Worm (Caenorhabditis elegans): ENCODE measurements around the gene M110.9.

The M110.9 gene

ce11 chrII:8225914-8226313 lies 5.2 kb upstream of the M110.9 start:
- no peak for TF ChIP-seq pha-4 (tag; optimal IDR thresholded peaks at IDR 0.05)
- TF ChIP-seq odd-2 (tag; optimal IDR thresholded peaks at IDR 0.05): no peak
- TF ChIP-seq tbx-7 (tag; optimal IDR thresholded peaks at IDR 0.05): no peak
- no peak for TF ChIP-seq fax-1 (tag; optimal IDR thresholded peaks at IDR 0.05)
- TF ChIP-seq ceh-30 (tag; optimal IDR thresholded peaks at IDR 0.05): no peak
- TF ChIP-seq ttx-3 (tag; optimal IDR thresholded peaks at IDR 0.05): no peak
- TF ChIP-seq zip-5 (tag; optimal IDR thresholded peaks at IDR 0.05): no peak
- no peak for TF ChIP-seq pqm-1 (tag; optimal IDR thresholded peaks at IDR 0.05)
- TF ChIP-seq pag-3 (tag; optimal IDR thresholded peaks at IDR 0.05; ENCODE audit: borderline replicate concordance): no peak
- no peak for TF ChIP-seq nhr-232 (tag; optimal IDR thresholded peaks at IDR 0.05)
- no peak for TF ChIP-seq ceh-14 (tag; optimal IDR thresholded peaks at IDR 0.05)
- no peak for TF ChIP-seq che-1 (tag; optimal IDR thresholded peaks at IDR 0.05)
- TF ChIP-seq hlh-15 (tag; optimal IDR thresholded peaks at IDR 0.05): no peak
- TF ChIP-seq pax-1 (tag; optimal IDR thresholded peaks at IDR 0.05): no peak
- no peak for TF ChIP-seq sdc-2 (tag; optimal IDR thresholded peaks at IDR 0.05)
- no peak for TF ChIP-seq pat-9 (tag; optimal IDR thresholded peaks at IDR 0.05)
- TF ChIP-seq ceh-24 (tag; optimal IDR thresholded peaks at IDR 0.05): no peak
- TF ChIP-seq pha-2 (tag; optimal IDR thresholded peaks at IDR 0.05): no peak
- TF ChIP-seq fkh-6 (tag; optimal IDR thresholded peaks at IDR 0.05): no peak
- no peak for TF ChIP-seq sox-4 (tag; optimal IDR thresholded peaks at IDR 0.05)

DNA sequence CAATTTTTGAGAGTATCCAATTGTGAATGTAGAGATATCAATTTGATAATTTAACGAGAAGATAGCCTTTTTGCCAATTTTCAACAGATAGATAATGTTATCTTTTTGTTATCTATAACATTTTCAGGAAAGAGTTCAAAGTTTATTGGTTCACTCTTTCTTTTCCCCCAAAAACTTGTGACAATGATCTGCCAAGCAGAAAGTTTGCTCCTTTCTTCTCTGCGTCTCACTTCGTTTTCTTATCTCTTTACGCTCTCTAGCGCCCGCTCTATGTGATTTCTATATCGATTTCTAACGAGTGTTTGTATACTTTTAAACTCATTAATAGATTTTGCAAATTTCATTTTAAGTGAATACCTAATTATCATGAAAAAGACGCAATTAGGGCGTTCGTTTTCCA lies 4.6 kb upstream of the M110.9 start:
- TF ChIP-seq ceh-24 (tag; optimal IDR thresholded peaks at IDR 0.05): no peak
- no peak for TF ChIP-seq ama-1 (optimal IDR thresholded peaks at IDR 0.05)
- TF ChIP-seq elt-2 (tag; optimal IDR thresholded peaks at IDR 0.05): peak; percentile 83
- no peak for TF ChIP-seq ceh-9 (tag; optimal IDR thresholded peaks at IDR 0.05)

DNA sequence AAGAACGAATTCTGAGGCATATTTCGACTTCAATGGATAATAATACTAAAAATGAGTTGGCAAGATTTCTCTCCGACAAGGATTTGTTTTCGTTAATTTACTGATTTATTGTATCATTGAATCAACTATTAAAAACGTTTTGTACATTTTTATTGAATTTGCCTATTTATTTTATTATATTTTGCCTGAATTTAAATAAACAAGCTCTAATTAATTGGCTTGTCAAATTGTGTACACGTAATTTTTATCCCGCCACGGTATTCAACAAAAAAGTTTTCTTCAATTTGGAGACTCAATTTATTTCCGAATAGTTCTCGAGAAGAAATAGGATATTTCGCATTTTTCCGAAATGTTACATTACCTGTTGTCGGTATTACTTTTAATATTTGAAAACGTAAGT lies 1.4 kb downstream of the M110.9 start, which contains the start of gene M110.7:
TSS of gene M110.7 (plus strand) at position 301 of the 400 bp plus-strand sequence.
- TF ChIP-seq ceh-34 (tag; optimal IDR thresholded peaks at IDR 0.05) (no peak), unc-3 (GFP tag; conservative IDR thresholded peaks at IDR 0.05) (no peak), unc-3 (tag; optimal IDR thresholded peaks at IDR 0.05) (no peak), mec-3 (tag; optimal IDR thresholded peaks at IDR 0.05; ENCODE audit: borderline replicate concordance) (no peak), ceh-30 (tag; optimal IDR thresholded peaks at IDR 0.05) (no peak), fkh-6 (tag; optimal IDR thresholded peaks at IDR 0.05) (no peak), zip-5 (tag; optimal IDR thresholded peaks at IDR 0.05) (no peak), fkh-10 (GFP tag; optimal IDR thresholded peaks at IDR 0.05) (no peak), ceh-22 (tag; optimal IDR thresholded peaks at IDR 0.05) (no peak), ets-4 (tag; optimal IDR thresholded peaks at IDR 0.05) (no peak)

DNA sequence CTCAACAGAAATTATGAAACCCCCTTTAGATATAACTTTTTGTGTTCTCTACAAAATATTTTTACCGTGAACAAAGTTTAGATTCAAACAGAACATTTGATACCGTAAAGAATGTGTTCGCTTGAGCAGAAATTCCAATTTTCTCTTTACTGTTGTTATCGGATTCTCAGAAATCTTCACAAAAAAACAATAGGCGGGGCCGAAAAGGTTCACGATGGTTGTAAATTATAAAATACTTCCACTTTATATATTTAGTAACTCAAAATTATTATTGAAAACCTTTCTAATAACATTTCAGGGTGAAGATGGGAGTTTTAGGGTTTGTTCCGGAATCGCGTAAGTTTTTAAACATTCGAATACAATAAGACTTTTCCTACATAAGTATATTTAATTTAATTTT lies 7.1 kb downstream of the M110.9 start, which contains the start of gene nlp-5:
TSS of gene nlp-5 (plus strand) at position 301 of the 400 bp plus-strand sequence.
- TF ChIP-seq hlh-13 (GFP tag; optimal IDR thresholded peaks at IDR 0.05): no peak
- no peak for TF ChIP-seq unc-42 (tag; optimal IDR thresholded peaks at IDR 0.05)
- TF ChIP-seq ttx-3 (tag; optimal IDR thresholded peaks at IDR 0.05): no peak
- no peak for TF ChIP-seq lim-6 (tag; optimal IDR thresholded peaks at IDR 0.05)
- TF ChIP-seq elt-2 (tag; optimal IDR thresholded peaks at IDR 0.05): no peak
- no peak for TF ChIP-seq pat-9 (tag; optimal IDR thresholded peaks at IDR 0.05)
- no peak for TF ChIP-seq sox-4 (tag; optimal IDR thresholded peaks at IDR 0.05)

- TF ChIP-seq K09A11.1 (tag; optimal IDR thresholded peaks at IDR 0.05; ENCODE audit: insufficient read depth): no peak
- TF ChIP-seq zip-5 (tag; optimal IDR thresholded peaks at IDR 0.05): no peak
- no peak for TF ChIP-seq unc-86 (tag; optimal IDR thresholded peaks at IDR 0.05)
- no peak for TF ChIP-seq sox-4 (tag; optimal IDR thresholded peaks at IDR 0.05)
- no peak for TF ChIP-seq hlh-30 (tag; optimal IDR thresholded peaks at IDR 0.05; ENCODE audit: insufficient read depth)
- no peak for TF ChIP-seq sdc-2 (tag; optimal IDR thresholded peaks at IDR 0.05)
- TF ChIP-seq F13H6.1 (tag; optimal IDR thresholded peaks at IDR 0.05): no peak
- no peak for TF ChIP-seq npax-4 (tag; optimal IDR thresholded peaks at IDR 0.05)
- TF ChIP-seq ceh-19 (GFP tag; optimal IDR thresholded peaks at IDR 0.05): no peak
- no peak for TF ChIP-seq pqm-1 (tag; optimal IDR thresholded peaks at IDR 0.05)
- no peak for TF ChIP-seq tbx-7 (tag; optimal IDR thresholded peaks at IDR 0.05)
- no peak for TF ChIP-seq pros-1 (tag; optimal IDR thresholded peaks at IDR 0.05)
- TF ChIP-seq ceh-48 (tag; optimal IDR thresholded peaks at IDR 0.05): no peak
- no peak for TF ChIP-seq hlh-8 (tag; optimal IDR thresholded peaks at IDR 0.05)
- TF ChIP-seq fkh-10 (GFP tag; optimal IDR thresholded peaks at IDR 0.05): no peak
- no peak for TF ChIP-seq mec-3 (tag; optimal IDR thresholded peaks at IDR 0.05; ENCODE audit: borderline replicate concordance)
- no peak for TF ChIP-seq unc-55 (GFP tag; optimal IDR thresholded peaks at IDR 0.05)
- no peak for TF ChIP-seq elt-2 (tag; optimal IDR thresholded peaks at IDR 0.05)
- TF ChIP-seq pat-9 (tag; optimal IDR thresholded peaks at IDR 0.05): no peak
- no peak for TF ChIP-seq fkh-6 (tag; optimal IDR thresholded peaks at IDR 0.05)
Measured at ce11 chrII:8246476-8246875, 15.4 kb downstream of the M110.9 start, which contains the start of gene F35C11.3. Gene F35C11.3 (plus strand): TSS chrII:8246776.

All from whole organism, late embryonic.